Worm (Caenorhabditis elegans): ENCODE measurements around the gene col-185.

ce11 chrX:13556066-13556465 is 45.2 kb upstream of the col-185 start, which contains the start of gene glb-20:
- TF ChIP-seq him-1 (tag; optimal IDR thresholded peaks at IDR 0.05) (no peak), dao-5 (tag; optimal IDR thresholded peaks at IDR 0.05) (no peak), W03F9.2 (tag; optimal IDR thresholded peaks at IDR 0.05) (no peak)
